Fruit fly (Drosophila melanogaster) whole organism, embryonic: ENCODE data around the gene CG9628.

ENCODE experiments used
- Abd-B ChIP-seq: fragments of 200-800 bp; sonication (Bioruptor generic); optimal IDR thresholded peaks from 2 replicates; lab custom pipeline; 2018; ENCODE audit warnings: missing biosample characterization, mild to moderate bottlenecking, missing genetic modification characterization, moderate library complexity
- Adf1 ChIP-seq: fragments of 200-800 bp; sonication (Bioruptor generic); IDR thresholded peaks from 2 replicates; pipeline ENCODE4 v1.3.6; 2022; ENCODE audit warnings: missing biosample characterization, missing genetic modification characterization
- Asciz ChIP-seq: fragments of 200-800 bp; sonication (Bioruptor generic); optimal IDR thresholded peaks from 2 replicates; lab custom pipeline; 2017; ENCODE audit warnings: missing biosample characterization, mild to moderate bottlenecking, missing genetic modification characterization, missing genetic modification reagents
- Atf-2 ChIP-seq: fragments of 200-800 bp; sonication (Bioruptor generic); optimal IDR thresholded peaks from 2 replicates; lab custom pipeline; 2016; ENCODE audit warnings: missing biosample characterization, missing genetic modification characterization
- B-H1 ChIP-seq: fragments of 200-800 bp; sonication (Bioruptor generic); IDR thresholded peaks from 3 replicates; pipeline ENCODE4 v1.3.6; 2022; ENCODE audit warnings: missing biosample characterization, missing genetic modification characterization
- CG10366 ChIP-seq: fragments of 200-800 bp; sonication (Bioruptor generic); IDR thresholded peaks from 2 replicates; pipeline ENCODE4 v1.3.6; 2022; ENCODE audit warnings: missing biosample characterization, missing genetic modification characterization
- CG11247 ChIP-seq: fragments of 200-800 bp; sonication (Bioruptor generic); IDR thresholded peaks from 2 replicates; pipeline ENCODE4 v1.3.6; 2022; ENCODE audit warnings: missing biosample characterization, missing genetic modification characterization
- CG11504 ChIP-seq: fragments of 200-800 bp; sonication (Bioruptor generic); optimal IDR thresholded peaks from 3 replicates; lab custom pipeline; 2019; ENCODE audit warnings: missing biosample characterization, mild to moderate bottlenecking, missing genetic modification characterization, moderate library complexity
- CG13123 ChIP-seq: fragments of 200-800 bp; sonication (Bioruptor generic); optimal IDR thresholded peaks from 2 replicates; lab custom pipeline; 2016; ENCODE audit warnings: missing biosample characterization, missing genetic modification characterization
- CG14860 ChIP-seq: fragments of 200-800 bp; sonication (Bioruptor generic); IDR thresholded peaks from 3 replicates; pipeline ENCODE4 v1.3.6; 2022; ENCODE audit warnings: missing biosample characterization, missing genetic modification characterization; ENCODE audit not compliant: partially characterized antibody
- CG15011 ChIP-seq: fragments of 200-800 bp; sonication (Bioruptor generic); optimal IDR thresholded peaks from 3 replicates; lab custom pipeline; 2018; ENCODE audit warnings: missing biosample characterization, mild to moderate bottlenecking, missing genetic modification characterization
- CG17829 ChIP-seq: fragments of 200-800 bp; optimal IDR thresholded peaks from 2 replicates; lab custom pipeline; 2019; ENCODE audit warnings: missing biosample characterization, mild to moderate bottlenecking, missing genetic modification characterization, moderate library complexity
- CG18599 ChIP-seq: fragments of 200-800 bp; sonication (Bioruptor generic); optimal IDR thresholded peaks from 3 replicates; lab custom pipeline; 2017; ENCODE audit warnings: missing biosample characterization, missing genetic modification characterization, mild to moderate bottlenecking, moderate library complexity, missing genetic modification reagents
- CG31388 ChIP-seq: fragments of 200-800 bp; sonication (Bioruptor generic); optimal IDR thresholded peaks from 2 replicates; lab custom pipeline; 2016; ENCODE audit warnings: missing biosample characterization, missing genetic modification characterization
- CG5953 ChIP-seq: fragments of 200-800 bp; sonication (Bioruptor generic); IDR thresholded peaks from 2 replicates; pipeline ENCODE4 v1.3.6; 2022; ENCODE audit warnings: missing biosample characterization, missing genetic modification characterization
- CG6854 ChIP-seq: fragments of 200-800 bp; sonication (Bioruptor generic); optimal IDR thresholded peaks from 3 replicates; lab custom pipeline; 2017; ENCODE audit warnings: missing biosample characterization, mild to moderate bottlenecking, missing genetic modification characterization
- CG7357 ChIP-seq: fragments of 200-800 bp; sonication (Bioruptor generic); IDR thresholded peaks from 3 replicates; pipeline ENCODE4 v1.3.6; 2022; ENCODE audit warnings: missing biosample characterization, missing genetic modification characterization
- CTCF ChIP-seq: fragments of 200-800 bp; sonication (Bioruptor generic); optimal IDR thresholded peaks from 2 replicates; lab custom pipeline; 2017; ENCODE audit warnings: missing biosample characterization, mild to moderate bottlenecking, missing genetic modification characterization, moderate library complexity
- Camta ChIP-seq: fragments of 200-800 bp; sonication (Bioruptor generic); optimal IDR thresholded peaks from 2 replicates; lab custom pipeline; 2016; ENCODE audit warnings: missing biosample characterization, missing genetic modification characterization
- Doc2 ChIP-seq: fragments of 200-800 bp; sonication (Bioruptor generic); IDR thresholded peaks from 2 replicates; pipeline ENCODE4 v1.3.6; 2022; ENCODE audit warnings: missing biosample characterization, missing genetic modification characterization
- Doc3 ChIP-seq: fragments of 200-800 bp; sonication (Bioruptor generic); IDR thresholded peaks from 3 replicates; pipeline ENCODE4 v1.3.6; 2022; ENCODE audit warnings: missing biosample characterization, missing genetic modification characterization; ENCODE audit not compliant: partially characterized antibody
- E2f1 ChIP-seq: fragments of 200-800 bp; sonication (Bioruptor generic); IDR thresholded peaks from 2 replicates; pipeline ENCODE4 v1.3.6; 2022; ENCODE audit warnings: missing biosample characterization, missing genetic modification characterization
- ERR ChIP-seq: fragments of 200-800 bp; sonication (Bioruptor generic); optimal IDR thresholded peaks from 2 replicates; lab custom pipeline; 2016; ENCODE audit warnings: missing biosample characterization, missing genetic modification characterization
- Elba2 ChIP-seq: fragments of 200-800 bp; sonication (Bioruptor generic); optimal IDR thresholded peaks from 3 replicates; lab custom pipeline; 2016; ENCODE audit warnings: missing biosample characterization, missing genetic modification characterization
- Fer1 ChIP-seq: fragments of 200-800 bp; sonication (Bioruptor generic); optimal IDR thresholded peaks from 2 replicates; lab custom pipeline; 2017; ENCODE audit warnings: missing biosample characterization, mild to moderate bottlenecking, missing genetic modification characterization
- H15 ChIP-seq: fragments of 200-800 bp; sonication (Bioruptor generic); IDR thresholded peaks from 3 replicates; pipeline ENCODE4 v1.3.6; 2022; ENCODE audit warnings: missing biosample characterization, missing genetic modification characterization
- Hand ChIP-seq: fragments of 200-800 bp; sonication (Bioruptor generic); optimal IDR thresholded peaks from 2 replicates; lab custom pipeline; 2017; ENCODE audit warnings: mild to moderate bottlenecking, missing biosample characterization, missing genetic modification reagents, missing genetic modification characterization
- Kr ChIP-seq: fragments of 200-800 bp; sonication (Bioruptor generic); optimal IDR thresholded peaks from 2 replicates; lab custom pipeline; 2017; ENCODE audit warnings: missing biosample characterization, mild to moderate bottlenecking, missing genetic modification characterization
- Sox102F ChIP-seq: fragments of 200-800 bp; sonication (Bioruptor generic); optimal IDR thresholded peaks from 2 replicates; lab custom pipeline; 2018; ENCODE audit warnings: missing biosample characterization, mild to moderate bottlenecking, missing genetic modification characterization, moderate library complexity
- Xbp1 ChIP-seq: fragments of 200-800 bp; sonication (Bioruptor generic); optimal IDR thresholded peaks from 3 replicates; lab custom pipeline; 2016; ENCODE audit warnings: missing biosample characterization, mild to moderate bottlenecking, missing genetic modification characterization
- aop ChIP-seq: fragments of 200-800 bp; sonication (Bioruptor generic); IDR thresholded peaks from 2 replicates; pipeline ENCODE4 v1.3.6; 2022; ENCODE audit warnings: missing biosample characterization, missing genetic modification characterization
- ase ChIP-seq: fragments of 200-800 bp; sonication (Bioruptor generic); IDR thresholded peaks from 3 replicates; pipeline ENCODE4 v1.3.6; 2022; ENCODE audit warnings: missing biosample characterization, missing genetic modification characterization
- az2 ChIP-seq: fragments of 200-800 bp; sonication (Bioruptor generic); optimal IDR thresholded peaks from 3 replicates; lab custom pipeline; 2016; ENCODE audit warnings: missing biosample characterization, missing genetic modification characterization
- corto ChIP-seq: fragments of 200-800 bp; sonication (Bioruptor generic); optimal IDR thresholded peaks from 2 replicates; lab custom pipeline; 2016; ENCODE audit warnings: missing biosample characterization, mild to moderate bottlenecking, missing genetic modification characterization, moderate library complexity
- crc ChIP-seq: fragments of 200-800 bp; sonication (Bioruptor generic); optimal IDR thresholded peaks from 2 replicates; lab custom pipeline; 2016; ENCODE audit warnings: missing biosample characterization, missing genetic modification characterization
- dmrt11E ChIP-seq: fragments of 200-800 bp; sonication (Bioruptor generic); optimal IDR thresholded peaks from 3 replicates; lab custom pipeline; 2018; ENCODE audit warnings: missing biosample characterization, mild to moderate bottlenecking, missing genetic modification characterization, moderate library complexity
- ewg ChIP-seq: fragments of 200-800 bp; sonication (Bioruptor generic); optimal IDR thresholded peaks from 3 replicates; lab custom pipeline; 2017; ENCODE audit warnings: mild to moderate bottlenecking, missing biosample characterization, missing genetic modification reagents, missing genetic modification characterization
- gem ChIP-seq: fragments of 200-800 bp; sonication (Bioruptor generic); optimal IDR thresholded peaks from 2 replicates; lab custom pipeline; 2019; ENCODE audit warnings: missing biosample characterization, mild to moderate bottlenecking, missing genetic modification characterization, moderate library complexity
- ind ChIP-seq: fragments of 200-800 bp; sonication (Bioruptor generic); optimal IDR thresholded peaks from 3 replicates; lab custom pipeline; 2016; ENCODE audit warnings: missing biosample characterization, missing genetic modification characterization
- knrl ChIP-seq: fragments of 200-800 bp; sonication (Bioruptor generic); IDR thresholded peaks from 3 replicates; pipeline ENCODE4 v1.3.6; 2022; ENCODE audit warnings: missing biosample characterization, missing genetic modification characterization; ENCODE audit not compliant: partially characterized antibody
- mld ChIP-seq: fragments of 200-800 bp; sonication (Bioruptor generic); IDR thresholded peaks from 3 replicates; pipeline ENCODE4 v1.3.6; 2022; ENCODE audit warnings: missing biosample characterization, missing genetic modification characterization; ENCODE audit not compliant: partially characterized antibody
- sc ChIP-seq, 3 experiments: fragments of >200 bp in 2 of 3; fragments of 200-800 bp in 1 of 3; sonication (Bioruptor generic) in 1 of 3; optimal IDR thresholded peaks; 2 replicates in 2 of 3; 3 replicates in 1 of 3; lab custom pipeline; 2017; ENCODE audit warnings: mild to moderate bottlenecking in 1 of 3, missing biosample characterization in 1 of 3, missing genetic modification characterization in 1 of 3, missing genetic modification reagents in 1 of 3
- seq ChIP-seq: fragments of 200-800 bp; sonication (Bioruptor generic); IDR thresholded peaks from 2 replicates; pipeline ENCODE4 v1.3.6; 2022; ENCODE audit warnings: missing biosample characterization, missing genetic modification characterization
- sqz ChIP-seq: fragments of 200-800 bp; sonication (Bioruptor generic); optimal IDR thresholded peaks from 3 replicates; lab custom pipeline; 2018; ENCODE audit warnings: missing biosample characterization, mild to moderate bottlenecking, missing genetic modification characterization
- tap ChIP-seq: fragments of 200-800 bp; optimal IDR thresholded peaks from 3 replicates; lab custom pipeline; 2019; ENCODE audit warnings: missing biosample characterization, mild to moderate bottlenecking, missing genetic modification characterization, moderate library complexity
- trh ChIP-seq: fragments of 200-800 bp; sonication (Bioruptor generic); optimal IDR thresholded peaks from 2 replicates; lab custom pipeline; 2016; ENCODE audit warnings: missing biosample characterization, missing genetic modification characterization
- vnd ChIP-seq: fragments of 200-800 bp; sonication (Bioruptor generic); IDR thresholded peaks from 3 replicates; pipeline ENCODE4 v1.3.6; 2022; ENCODE audit warnings: missing biosample characterization, missing genetic modification characterization; ENCODE audit not compliant: partially characterized antibody
- wor ChIP-seq: fragments of 200-800 bp; sonication (Bioruptor generic); IDR thresholded peaks from 2 replicates; pipeline ENCODE4 v1.3.6; 2022; ENCODE audit warnings: missing biosample characterization, missing genetic modification characterization

Gene CG9628

dm6 chr3L:14631964-14632758 lies 9.6 kb downstream of the CG9628 start, which contains the start of the genes RecQ5 and dlp (continued):
- TF ChIP-seq Hand (GFP tag; lab: Kevin White, UChicago) (peak; percentile 20), ERR (GFP tag; lab: Kevin White, UChicago) (peak; percentile 53), vnd (GFP tag; lab: Robert Waterston, UW) (peak; percentile 85), ase (GFP tag; lab: Robert Waterston, UW) (peak; percentile 58; the same call in 1 of the 3 replicates), Asciz (GFP tag; lab: Kevin White, UChicago) (peak; percentile 60), tap (tag; lab: Kevin White, UChicago) (peak; percentile 60), Abd-B (GFP tag; lab: Kevin White, UChicago) (peak; percentile 80), Elba2 (GFP tag; lab: Kevin White, UChicago) (no peak), crc (no peak), Kr (GFP tag; lab: Kevin White, UChicago) (no peak), wor (GFP tag; lab: Robert Waterston, UW) (0 out of 2 replicates have a peak, but pooled peaks have one; percentile 65), CG6854 (GFP tag; lab: Kevin White, UChicago) (no peak), gem (peak; percentile 91), CG11247 (GFP tag; lab: Robert Waterston, UW) (peak; percentile 58), CG10366 (GFP tag; lab: Robert Waterston, UW) (peak; percentile 76), E2f1 (GFP tag; lab: Robert Waterston, UW) (peak; percentile 56), CG31388 (GFP tag; lab: Kevin White, UChicago) (peak; percentile 61), ind (GFP tag; lab: Kevin White, UChicago) (peak; percentile 87), Doc3 (peak; percentile 75), mld (GFP tag; lab: Robert Waterston, UW) (peak; percentile 96), Doc2 (GFP tag; lab: Robert Waterston, UW) (no peak), CG11504 (tag; lab: Kevin White, UChicago) (peak; percentile 80), Sox102F (peak; percentile 72), CG13123 (GFP tag; lab: Kevin White, UChicago) (peak; percentile 57), corto (GFP tag; lab: Kevin White, UChicago) (peak; percentile 2), sc (optimal IDR thresholded peaks at IDR 0.05; lab: Kevin White, UChicago) (no peak), sc (GFP tag; optimal IDR thresholded peaks at IDR 0.05; lab: Kevin White, UChicago) (peak; percentile 66), Fer1 (GFP tag; lab: Kevin White, UChicago) (peak; percentile 56), CG7357 (GFP tag; lab: Robert Waterston, UW) (peak; percentile 86), Atf-2 (GFP tag; lab: Kevin White, UChicago) (peak; percentile 45), Camta (peak; percentile 52), trh (GFP tag; lab: Kevin White, UChicago) (peak; percentile 65), knrl (GFP tag; lab: Robert Waterston, UW) (peak; percentile 82), CG5953 (GFP tag; lab: Robert Waterston, UW) (peak; percentile 81), az2 (GFP tag; lab: Kevin White, UChicago) (peak; percentile 79), dmrt11E (tag; lab: Kevin White, UChicago) (peak; percentile 78), seq (peak; percentile 68), sqz (GFP tag; lab: Kevin White, UChicago) (peak; percentile 42), H15 (GFP tag; lab: Robert Waterston, UW) (peak; percentile 64; the same call in 1 of the 3 replicates), B-H1 (GFP tag; lab: Robert Waterston, UW) (peak; percentile 53), CG17829 (tag; lab: Kevin White, UChicago) (peak; percentile 77), CG14860 (GFP tag; lab: Robert Waterston, UW) (peak; percentile 75; the same call in 1 of the 3 replicates), CG15011 (GFP tag; lab: Kevin White, UChicago) (peak; percentile 51), CG18599 (GFP tag; lab: Kevin White, UChicago) (peak; percentile 76), Adf1 (peak; percentile 67), aop (GFP tag; lab: Robert Waterston, UW) (peak; percentile 75), Xbp1 (GFP tag; lab: Kevin White, UChicago) (peak; percentile 89), CTCF (GFP tag; lab: Kevin White, UChicago) (no peak), ewg (GFP tag; lab: Kevin White, UChicago) (peak; percentile 60)
